Worm (Caenorhabditis elegans) whole organism, L3 larva: ENCODE data around the gene pcp-4.

Experiments
- aly-2 ChIP-seq: fragments of 150-350 bp; optimal IDR thresholded peaks from 2 replicates; lab custom pipeline; 2014; ENCODE audit warnings: missing biosample characterization, missing genetic modification characterization
- ama-1 ChIP-seq: fragments of 150-350 bp; optimal IDR thresholded peaks from 2 replicates; lab custom pipeline; 2018
- ceh-82 ChIP-seq: fragments of 150-350 bp; optimal IDR thresholded peaks from 2 replicates; lab custom pipeline; 2014; ENCODE audit warnings: missing biosample characterization, missing genetic modification characterization
- daf-12 ChIP-seq: fragments of 150-350 bp; optimal IDR thresholded peaks from 2 replicates; lab custom pipeline; 2014; ENCODE audit warnings: missing biosample characterization, missing genetic modification reagents, missing genetic modification characterization
- elt-2 ChIP-seq: sonication (generic microtip); optimal IDR thresholded peaks from 2 replicates; lab custom pipeline; 2016; ENCODE audit warnings: missing genetic modification reagents, mild to moderate bottlenecking, missing genetic modification characterization, missing compliant biosample characterization
- nhr-237 ChIP-seq: fragments of 150-350 bp; optimal IDR thresholded peaks from 2 replicates; lab custom pipeline; 2014; ENCODE audit warnings: missing biosample characterization, missing genetic modification characterization
- nhr-28 ChIP-seq: fragments of 150-350 bp; optimal IDR thresholded peaks from 2 replicates; lab custom pipeline; 2014; ENCODE audit warnings: missing biosample characterization, missing genetic modification characterization
- pha-4 ChIP-seq: fragments of 150-350 bp; optimal IDR thresholded peaks from 2 replicates; lab custom pipeline; 2014; ENCODE audit warnings: missing biosample characterization, missing genetic modification reagents, missing genetic modification characterization
- pqm-1 ChIP-seq: fragments of 150-350 bp; optimal IDR thresholded peaks from 2 replicates; lab custom pipeline; 2017; ENCODE audit warnings: missing biosample characterization, missing genetic modification characterization, inconsistent platforms
- snpc-4 ChIP-seq: fragments of 150-350 bp; optimal IDR thresholded peaks from 2 replicates; lab custom pipeline; 2014; ENCODE audit warnings: missing biosample characterization, missing genetic modification characterization

ce11 chrV:19860225-19860624 is 29.4 kb upstream of the pcp-4 start:
- TF ChIP-seq ama-1 (no peak), elt-2 (tag; lab: Kevin White, UChicago) (no peak), daf-12 (tag; lab: Kevin White, UChicago) (no peak), pqm-1 (no peak), snpc-4 (no peak), ceh-82 (tag; lab: Kevin White, UChicago) (no peak), nhr-28 (tag; lab: Kevin White, UChicago) (no peak), nhr-237 (tag; lab: Kevin White, UChicago) (no peak), pha-4 (no peak), aly-2 (tag; lab: Kevin White, UChicago) (no peak)
